Fruit fly (Drosophila melanogaster) whole organism: ENCODE measurements around the gene CG15263.

Experiments used
- CG8478 ChIP-seq: fragments of >200 bp; optimal IDR thresholded peaks from 2 replicates; lab custom pipeline; 2018; ENCODE audit warnings: inconsistent platforms
- pan ChIP-seq: fragments of >200 bp; optimal IDR thresholded peaks from 2 replicates; lab custom pipeline; 2017
- usp ChIP-seq: fragments of >200 bp; optimal IDR thresholded peaks from 2 replicates; lab custom pipeline; 2017; ENCODE audit warnings: missing biosample characterization, missing genetic modification characterization, mixed read lengths

- TF ChIP-seq pan (lab: Kevin White, UChicago) (no peak), usp (GFP tag; lab: Kevin White, UChicago) (no peak), CG8478 (lab: Kevin White, UChicago) (no peak)
These were observed 12.8 kb upstream of the CG15263 start, which contains the start of gene Cul3 for dm6 chr2L:15271757-15272589.
